Worm (Caenorhabditis elegans): ENCODE measurements around the gene set-6.
A peak's percentile ranks its signal among the peaks of the same experiment; 100 is the strongest.

set-6 gene

DNA sequence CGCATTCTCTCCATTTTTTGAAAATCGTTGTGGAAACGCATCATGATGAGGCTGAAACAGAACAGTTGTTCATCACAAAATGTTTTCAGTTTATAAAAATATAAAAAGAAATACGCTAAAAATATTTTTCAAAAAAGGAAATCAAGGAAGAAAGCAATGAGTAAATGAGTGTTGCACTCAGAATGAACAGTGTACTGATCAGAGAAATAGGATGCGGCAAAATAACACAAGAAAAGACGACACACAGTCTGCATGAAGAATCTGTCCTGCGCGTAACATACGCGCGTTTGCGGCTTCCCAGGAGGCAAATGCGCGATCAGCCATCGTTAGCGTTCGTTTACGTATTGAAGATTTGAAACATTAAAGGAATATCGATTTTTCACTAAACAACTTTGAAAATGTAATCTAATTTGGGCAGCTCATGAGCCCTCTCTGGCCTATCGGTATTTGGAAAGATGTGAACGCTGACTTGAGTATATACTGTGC lies 9.1 kb upstream of the set-6 start, which contains the start of gene C49F5.3:
Gene C49F5.3, minus strand, starts transcription at position 51 of the 486 bp plus-strand sequence.
- TF ChIP-seq pha-4 (tag; optimal IDR thresholded peaks at IDR 0.05) (no peak), fos-1 (tag; optimal IDR thresholded peaks at IDR 0.05) (no peak), daf-12 (tag; optimal IDR thresholded peaks at IDR 0.05) (no peak), nhr-12 (tag; optimal IDR thresholded peaks at IDR 0.05) (no peak), lin-39 (tag; optimal IDR thresholded peaks at IDR 0.05) (no peak), nhr-28 (tag; optimal IDR thresholded peaks at IDR 0.05) (no peak), ceh-28 (tag; optimal IDR thresholded peaks at IDR 0.05) (no peak), ceh-16 (tag; optimal IDR thresholded peaks at IDR 0.05) (no peak), jun-1 (tag; optimal IDR thresholded peaks at IDR 0.05) (no peak), tbx-2 (tag; optimal IDR thresholded peaks at IDR 0.05) (no peak), zag-1 (tag; optimal IDR thresholded peaks at IDR 0.05) (no peak), egl-5 (tag; optimal IDR thresholded peaks at IDR 0.05) (no peak), fkh-10 (GFP tag; optimal IDR thresholded peaks at IDR 0.05) (no peak), mdl-1 (tag; optimal IDR thresholded peaks at IDR 0.05) (no peak), nhr-23 (tag; optimal IDR thresholded peaks at IDR 0.05) (no peak), ZK546.5 (tag; optimal IDR thresholded peaks at IDR 0.05) (no peak), ceh-9 (tag; optimal IDR thresholded peaks at IDR 0.05) (no peak), R02D3.7 (tag; optimal IDR thresholded peaks at IDR 0.05) (no peak), lsy-12 (tag; optimal IDR thresholded peaks at IDR 0.05) (no peak)

DNA sequence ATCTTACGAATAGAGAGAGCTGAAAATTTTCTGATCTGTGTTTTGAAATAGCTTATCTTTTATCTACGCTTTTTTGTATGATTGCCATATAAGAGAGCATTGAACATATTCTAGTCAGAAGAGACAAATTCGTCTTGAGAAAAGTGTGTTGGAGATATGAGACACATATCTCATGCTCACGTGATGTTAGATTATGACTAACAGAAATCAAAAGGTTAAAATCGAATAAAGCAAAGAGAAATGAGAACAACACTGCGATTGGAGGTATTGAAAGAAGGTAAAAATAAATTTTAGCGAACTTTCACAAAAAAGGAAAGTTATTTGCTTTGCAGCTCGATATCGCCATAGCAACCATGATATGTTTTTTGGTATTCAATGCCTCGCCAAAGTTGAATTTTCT lies 7.6 kb upstream of the set-6 start, which contains the start of gene nhr-167:
Gene nhr-167, minus strand, starts transcription at position 21 of the 400 bp plus-strand sequence.
- TF ChIP-seq mml-1 (tag; optimal IDR thresholded peaks at IDR 0.05), result no peak
- TF ChIP-seq nhr-23 (tag; optimal IDR thresholded peaks at IDR 0.05), result no peak
- no peak for TF ChIP-seq nhr-11 (tag; optimal IDR thresholded peaks at IDR 0.05)
- no peak for TF ChIP-seq nhr-25 (tag; optimal IDR thresholded peaks at IDR 0.05)
- TF ChIP-seq unc-62 (GFP tag; optimal IDR thresholded peaks at IDR 0.05), result no peak
- no peak for TF ChIP-seq ama-1 (optimal IDR thresholded peaks at IDR 0.05)
- no peak for TF ChIP-seq fos-1 (tag; optimal IDR thresholded peaks at IDR 0.05)
- no peak for TF ChIP-seq fkh-10 (GFP tag; optimal IDR thresholded peaks at IDR 0.05)
- TF ChIP-seq ceh-82 (tag; optimal IDR thresholded peaks at IDR 0.05), result no peak
- no peak for TF ChIP-seq ztf-11 (tag; optimal IDR thresholded peaks at IDR 0.05)
- no peak for TF ChIP-seq jun-1 (tag; optimal IDR thresholded peaks at IDR 0.05)
- TF ChIP-seq nhr-67 (tag; optimal IDR thresholded peaks at IDR 0.05), result no peak
- no peak for TF ChIP-seq eor-1 (tag; optimal IDR thresholded peaks at IDR 0.05)
- TF ChIP-seq aly-2 (tag; optimal IDR thresholded peaks at IDR 0.05), result no peak

DNA sequence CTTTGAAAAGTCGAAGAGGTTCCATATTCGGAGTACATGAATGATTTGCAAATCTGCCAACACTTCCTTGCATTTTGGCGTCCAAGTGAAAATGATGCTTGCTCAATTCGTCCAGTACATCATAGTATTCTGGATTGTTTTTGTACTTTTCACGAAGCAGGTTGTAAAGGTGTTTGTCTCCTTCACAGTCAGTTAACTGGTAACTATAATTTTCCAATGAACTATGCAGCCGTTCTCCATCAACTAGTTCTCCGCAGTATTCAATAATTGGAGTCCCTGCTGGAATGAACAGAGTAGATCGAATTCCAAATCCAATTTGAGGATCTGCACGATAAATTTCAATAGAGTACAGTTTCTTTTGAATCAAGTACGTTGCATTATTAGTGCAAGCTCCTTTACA lies 3.2 kb downstream of the set-6 start:
- TF ChIP-seq lin-15B (tag; optimal IDR thresholded peaks at IDR 0.05), result no peak
- TF ChIP-seq nhr-28 (tag; optimal IDR thresholded peaks at IDR 0.05), result no peak
- peak; percentile 54 for TF ChIP-seq ama-1 (optimal IDR thresholded peaks at IDR 0.05)

DNA sequence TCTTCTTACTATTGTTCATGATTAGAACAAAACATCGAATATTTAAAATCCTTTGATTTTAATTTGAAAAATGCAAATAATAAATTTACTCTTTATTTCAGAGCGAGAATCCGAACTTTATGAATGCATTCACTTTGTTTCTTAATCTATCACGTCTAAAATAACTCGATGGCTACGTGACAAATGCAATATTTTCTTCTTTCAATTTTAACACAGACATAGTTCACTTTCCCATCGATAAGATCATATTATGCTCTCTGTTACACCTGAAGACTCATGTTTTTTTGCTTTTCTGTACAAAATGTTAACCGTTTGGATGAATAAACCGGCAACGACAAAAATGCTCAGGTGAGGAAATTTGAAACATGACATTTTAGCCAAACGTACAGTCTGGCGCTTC lies 4.9 kb downstream of the set-6 start:
- TF ChIP-seq nhr-28 (tag; optimal IDR thresholded peaks at IDR 0.05) (no peak), unc-39 (tag; optimal IDR thresholded peaks at IDR 0.05) (no peak), pqm-1 (tag; optimal IDR thresholded peaks at IDR 0.05) (peak; percentile 37), skn-1 (tag; optimal IDR thresholded peaks at IDR 0.05) (no peak), fkh-10 (GFP tag; optimal IDR thresholded peaks at IDR 0.05) (no peak), elt-2 (tag; optimal IDR thresholded peaks at IDR 0.05) (peak; percentile 34)

DNA sequence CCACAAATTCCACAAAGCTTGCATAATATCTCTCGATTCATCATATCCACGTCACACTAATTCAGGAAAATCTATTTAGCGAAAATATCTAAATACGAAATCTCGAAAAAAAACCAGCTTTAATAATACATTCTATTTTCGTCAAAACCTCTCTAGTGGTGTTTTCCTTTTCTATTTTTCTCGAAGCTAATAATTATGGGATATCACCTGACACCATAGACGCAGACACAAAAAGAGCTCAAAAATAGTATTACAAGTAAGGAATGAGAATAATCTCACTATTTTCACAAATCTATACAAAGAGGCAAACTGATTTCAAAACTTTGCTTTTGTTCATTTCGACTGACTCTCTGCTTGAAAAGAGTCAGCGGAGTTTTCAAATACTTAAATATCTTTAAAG lies 5.4 kb downstream of the set-6 start:
- TF ChIP-seq fkh-2 (tag; optimal IDR thresholded peaks at IDR 0.05) (no peak), ztf-4 (tag; optimal IDR thresholded peaks at IDR 0.05) (no peak), ama-1 (optimal IDR thresholded peaks at IDR 0.05) (no peak)
